Fruit fly (Drosophila melanogaster) whole organism, embryonic: ENCODE measurements around the gene CG5171.
A peak's percentile ranks its signal among the peaks of the same experiment; 100 is the strongest.

Experiments used
- Aef1 ChIP-seq: fragments of 200-800 bp; sonication (Bioruptor generic); IDR thresholded peaks from 3 replicates; pipeline ENCODE4 v1.3.6; 2022; ENCODE audit warnings: missing biosample characterization, missing genetic modification characterization
- CG10979 ChIP-seq: fragments of 200-800 bp; sonication (Bioruptor generic); optimal IDR thresholded peaks from 2 replicates; lab custom pipeline; 2018; ENCODE audit warnings: missing biosample characterization, mild to moderate bottlenecking, missing genetic modification characterization, moderate library complexity
- CG12071 ChIP-seq: fragments of 200-800 bp; sonication (Bioruptor generic); optimal IDR thresholded peaks from 3 replicates; lab custom pipeline; 2018; ENCODE audit warnings: missing biosample characterization, mild to moderate bottlenecking, missing genetic modification characterization
- CG12659 ChIP-seq: fragments of 200-800 bp; sonication (Bioruptor generic); optimal IDR thresholded peaks from 3 replicates; lab custom pipeline; 2017; ENCODE audit warnings: mild to moderate bottlenecking, missing biosample characterization, missing genetic modification reagents, missing genetic modification characterization
- CG14965 ChIP-seq: fragments of 200-800 bp; sonication (Bioruptor generic); optimal IDR thresholded peaks from 2 replicates; lab custom pipeline; 2016; ENCODE audit warnings: missing biosample characterization, missing genetic modification characterization, borderline replicate concordance
- CG15479 ChIP-seq: fragments of 200-800 bp; sonication (Bioruptor generic); optimal IDR thresholded peaks from 3 replicates; lab custom pipeline; 2019; ENCODE audit warnings: missing biosample characterization, mild to moderate bottlenecking, missing genetic modification characterization, moderate library complexity
- CG15601 ChIP-seq: fragments of 200-800 bp; sonication (Bioruptor generic); optimal IDR thresholded peaks from 3 replicates; lab custom pipeline; 2019; ENCODE audit warnings: missing biosample characterization, mild to moderate bottlenecking, missing genetic modification characterization, moderate library complexity
- CG17802 ChIP-seq: fragments of 200-800 bp; sonication (Bioruptor generic); optimal IDR thresholded peaks from 2 replicates; lab custom pipeline; 2018; ENCODE audit warnings: missing biosample characterization, mild to moderate bottlenecking, missing genetic modification characterization, moderate library complexity
- CG1832 ChIP-seq: fragments of 200-800 bp; sonication (Bioruptor generic); optimal IDR thresholded peaks from 2 replicates; lab custom pipeline; 2017; ENCODE audit warnings: missing biosample characterization, mild to moderate bottlenecking, missing genetic modification characterization, inconsistent platforms
- CG2129 ChIP-seq: fragments of 200-800 bp; sonication (Bioruptor generic); IDR thresholded peaks from 2 replicates; pipeline ENCODE4 v1.3.6; 2022; ENCODE audit warnings: missing biosample characterization, missing genetic modification characterization; ENCODE audit not compliant: partially characterized antibody
- CG2199 ChIP-seq: fragments of 200-800 bp; sonication (Bioruptor generic); IDR thresholded peaks from 3 replicates; pipeline ENCODE4 v1.3.6; 2022; ENCODE audit warnings: missing biosample characterization, missing genetic modification characterization
- CG2202 ChIP-seq: fragments of 200-800 bp; sonication (Bioruptor generic); optimal IDR thresholded peaks from 2 replicates; lab custom pipeline; 2018; ENCODE audit warnings: missing biosample characterization, mild to moderate bottlenecking, missing genetic modification characterization
- CG31365 ChIP-seq: fragments of 200-800 bp; sonication (Bioruptor generic); optimal IDR thresholded peaks from 2 replicates; lab custom pipeline; 2018; ENCODE audit warnings: missing biosample characterization, mild to moderate bottlenecking, missing genetic modification characterization
- CG34224 ChIP-seq: fragments of 200-800 bp; sonication (Bioruptor generic); IDR thresholded peaks from 3 replicates; pipeline ENCODE4 v1.3.6; 2022; ENCODE audit warnings: missing biosample characterization, missing genetic modification characterization; ENCODE audit not compliant: partially characterized antibody
- CG4617 ChIP-seq: fragments of 200-800 bp; sonication (Bioruptor generic); optimal IDR thresholded peaks from 3 replicates; lab custom pipeline; 2016; ENCODE audit warnings: missing biosample characterization, missing genetic modification characterization, borderline replicate concordance
- CG4707 ChIP-seq: fragments of 200-800 bp; sonication (Bioruptor generic); optimal IDR thresholded peaks from 2 replicates; lab custom pipeline; 2018; ENCODE audit warnings: missing biosample characterization, mild to moderate bottlenecking, missing genetic modification characterization, moderate library complexity
- CG5953 ChIP-seq: fragments of 200-800 bp; sonication (Bioruptor generic); IDR thresholded peaks from 2 replicates; pipeline ENCODE4 v1.3.6; 2022; ENCODE audit warnings: missing biosample characterization, missing genetic modification characterization
- CG6175 ChIP-seq: fragments of 200-800 bp; sonication (Bioruptor generic); IDR thresholded peaks from 3 replicates; pipeline ENCODE4 v1.3.6; 2022; ENCODE audit warnings: missing biosample characterization, missing genetic modification characterization
- CG6272 ChIP-seq: fragments of 200-800 bp; sonication (Bioruptor generic); IDR thresholded peaks from 2 replicates; pipeline ENCODE4 v1.3.6; 2022; ENCODE audit warnings: missing biosample characterization, missing genetic modification characterization
- CG7372 ChIP-seq: fragments of 200-800 bp; sonication (Bioruptor generic); IDR thresholded peaks from 2 replicates; pipeline ENCODE4 v1.3.6; 2022; ENCODE audit warnings: missing biosample characterization, missing genetic modification characterization
- CG7556 ChIP-seq: fragments of 200-800 bp; sonication (Bioruptor generic); optimal IDR thresholded peaks from 2 replicates; lab custom pipeline; 2017; ENCODE audit warnings: missing biosample characterization, mild to moderate bottlenecking, missing genetic modification characterization
- CG9932 ChIP-seq: fragments of 200-800 bp; sonication (Bioruptor generic); IDR thresholded peaks from 2 replicates; pipeline ENCODE4 v1.3.6; 2022; ENCODE audit warnings: missing biosample characterization, missing genetic modification characterization
- Chrac-16 ChIP-seq: fragments of 200-800 bp; sonication (Bioruptor generic); optimal IDR thresholded peaks from 3 replicates; lab custom pipeline; 2016; ENCODE audit warnings: missing biosample characterization, missing genetic modification characterization
- CoRest ChIP-seq: fragments of 200-800 bp; sonication (Bioruptor generic); optimal IDR thresholded peaks from 3 replicates; lab custom pipeline; 2018; ENCODE audit warnings: missing biosample characterization, mild to moderate bottlenecking, missing genetic modification characterization, moderate library complexity
- NC2α ChIP-seq: fragments of 200-800 bp; sonication (Bioruptor generic); optimal IDR thresholded peaks from 2 replicates; lab custom pipeline; 2016; ENCODE audit warnings: missing biosample characterization, missing genetic modification characterization
- Optix ChIP-seq: fragments of 200-800 bp; sonication (Bioruptor generic); IDR thresholded peaks from 3 replicates; pipeline ENCODE4 v1.3.6; 2022; ENCODE audit warnings: missing biosample characterization, missing genetic modification characterization
- Poxn ChIP-seq: fragments of 200-800 bp; sonication (Bioruptor generic); IDR thresholded peaks from 2 replicates; pipeline ENCODE4 v1.3.6; 2022; ENCODE audit warnings: missing biosample characterization, missing genetic modification characterization
- Rx ChIP-seq: fragments of 200-800 bp; sonication (Bioruptor generic); IDR thresholded peaks from 2 replicates; pipeline ENCODE4 v1.3.6; 2022; ENCODE audit warnings: missing biosample characterization, missing genetic modification characterization
- Spps ChIP-seq: fragments of 200-800 bp; sonication (Bioruptor generic); optimal IDR thresholded peaks from 2 replicates; lab custom pipeline; 2018; ENCODE audit warnings: missing biosample characterization, mild to moderate bottlenecking, missing genetic modification characterization
- ash1 ChIP-seq: fragments of 200-800 bp; sonication (Bioruptor generic); optimal IDR thresholded peaks from 2 replicates; lab custom pipeline; 2018; ENCODE audit warnings: missing biosample characterization, mild to moderate bottlenecking, missing genetic modification characterization
- dysf ChIP-seq: fragments of 200-800 bp; sonication (Bioruptor generic); IDR thresholded peaks from 3 replicates; pipeline ENCODE4 v1.3.6; 2022; ENCODE audit warnings: missing biosample characterization, missing genetic modification characterization
- emc ChIP-seq: fragments of 200-800 bp; sonication (Bioruptor generic); optimal IDR thresholded peaks from 2 replicates; lab custom pipeline; 2016; ENCODE audit warnings: missing biosample characterization, missing genetic modification characterization
- lab ChIP-seq: fragments of 200-800 bp; sonication (Bioruptor generic); optimal IDR thresholded peaks from 3 replicates; lab custom pipeline; 2017; ENCODE audit warnings: missing biosample characterization, missing genetic modification characterization, mild to moderate bottlenecking, moderate library complexity, missing genetic modification reagents
- nerfin-2 ChIP-seq: fragments of 200-800 bp; sonication (Bioruptor generic); IDR thresholded peaks from 2 replicates; pipeline ENCODE4 v1.3.6; 2022; ENCODE audit warnings: missing biosample characterization, missing genetic modification characterization; ENCODE audit not compliant: partially characterized antibody
- prd ChIP-seq, 3 experiments: fragments of >200 bp in 2 of 3; fragments of 200-800 bp in 1 of 3; sonication (Bioruptor generic) in 1 of 3; optimal IDR thresholded peaks in 2 of 3; IDR thresholded peaks in 1 of 3; 2 replicates in 2 of 3; 3 replicates in 1 of 3; pipeline versions ENCODE4 v1.3.6 to Lab custom; 2017 to 2022; ENCODE audit warnings: missing biosample characterization in 1 of 3, missing genetic modification characterization in 1 of 3
- psq ChIP-seq: fragments of 200-800 bp; sonication (Bioruptor generic); optimal IDR thresholded peaks from 2 replicates; lab custom pipeline; 2017; ENCODE audit warnings: missing biosample characterization, missing genetic modification characterization
- pum ChIP-seq: fragments of 200-800 bp; sonication (Bioruptor generic); optimal IDR thresholded peaks from 2 replicates; lab custom pipeline; 2016; ENCODE audit warnings: missing biosample characterization, missing genetic modification characterization
- ro ChIP-seq: fragments of 200-800 bp; sonication (Bioruptor generic); IDR thresholded peaks from 2 replicates; pipeline ENCODE4 v1.3.6; 2022; ENCODE audit warnings: missing biosample characterization, missing genetic modification characterization
- row ChIP-seq: fragments of 200-800 bp; sonication (Bioruptor generic); IDR thresholded peaks from 3 replicates; pipeline ENCODE4 v1.3.6; 2022; ENCODE audit warnings: missing biosample characterization, missing genetic modification characterization
- run ChIP-seq: fragments of 200-800 bp; sonication (Bioruptor generic); optimal IDR thresholded peaks from 3 replicates; lab custom pipeline; 2018; ENCODE audit warnings: missing biosample characterization, mild to moderate bottlenecking, missing genetic modification characterization
- schlank ChIP-seq: fragments of 200-800 bp; sonication (Bioruptor generic); optimal IDR thresholded peaks from 2 replicates; lab custom pipeline; 2018; ENCODE audit warnings: missing biosample characterization, mild to moderate bottlenecking, missing genetic modification characterization
- so ChIP-seq: fragments of 200-800 bp; sonication (Bioruptor generic); IDR thresholded peaks from 3 replicates; pipeline ENCODE4 v1.3.6; 2022; ENCODE audit warnings: missing biosample characterization, missing genetic modification characterization
- sob ChIP-seq: fragments of 200-800 bp; sonication (Bioruptor generic); IDR thresholded peaks from 2 replicates; pipeline ENCODE4 v1.3.6; 2022; ENCODE audit warnings: missing biosample characterization, missing genetic modification characterization
- tap ChIP-seq: fragments of 200-800 bp; optimal IDR thresholded peaks from 3 replicates; lab custom pipeline; 2019; ENCODE audit warnings: missing biosample characterization, mild to moderate bottlenecking, missing genetic modification characterization, moderate library complexity
- vnd ChIP-seq: fragments of 200-800 bp; sonication (Bioruptor generic); IDR thresholded peaks from 3 replicates; pipeline ENCODE4 v1.3.6; 2022; ENCODE audit warnings: missing biosample characterization, missing genetic modification characterization; ENCODE audit not compliant: partially characterized antibody
- zen ChIP-seq: fragments of 200-800 bp; sonication (Bioruptor generic); optimal IDR thresholded peaks from 3 replicates; lab custom pipeline; 2018; ENCODE audit warnings: missing biosample characterization, mild to moderate bottlenecking, missing genetic modification characterization, moderate library complexity
- zf30C ChIP-seq: fragments of 200-800 bp; sonication (Bioruptor generic); optimal IDR thresholded peaks from 3 replicates; lab custom pipeline; 2018; ENCODE audit warnings: missing biosample characterization, mild to moderate bottlenecking, missing genetic modification characterization

CG5171 gene

dm6 chr2L:7436492-7437324 is 35.6 kb downstream of the CG5171 start (continued):
- TF ChIP-seq zf30C (GFP tag; lab: Kevin White, UChicago) (no peak), CG2202 (no peak), zen (tag; lab: Kevin White, UChicago) (no peak), dysf (GFP tag; lab: Robert Waterston, UW) (peak; percentile 52; the same call in 2 of the 3 replicates), so (GFP tag; lab: Robert Waterston, UW) (peak; percentile 79; the same call in 2 of the 3 replicates), CG12659 (GFP tag; lab: Kevin White, UChicago) (peak; percentile 87), NC2α (GFP tag; lab: Kevin White, UChicago) (peak; percentile 60), CG34224 (GFP tag; lab: Robert Waterston, UW) (no peak), CG6175 (GFP tag; lab: Robert Waterston, UW) (no peak; the same call in 2 of the 3 replicates), Chrac-16 (GFP tag; lab: Kevin White, UChicago) (no peak), ro (peak; percentile 43), CG15479 (GFP tag; lab: Kevin White, UChicago) (no peak), CG2129 (GFP tag; lab: Robert Waterston, UW) (no peak), CG10979 (tag; lab: Kevin White, UChicago) (no peak), CG14965 (peak; percentile 58), CG5953 (GFP tag; lab: Robert Waterston, UW) (peak; percentile 68), CG31365 (peak; percentile 41), Spps (tag; lab: Kevin White, UChicago) (peak; percentile 1), CG1832 (no peak), CG9932 (GFP tag; lab: Robert Waterston, UW) (peak; percentile 67), row (GFP tag; lab: Robert Waterston, UW) (no peak; the same call in 2 of the 3 replicates), CG4707 (GFP tag; lab: Kevin White, UChicago) (peak; percentile 65), run (tag; lab: Kevin White, UChicago) (peak; percentile 16), nerfin-2 (GFP tag; lab: Robert Waterston, UW) (no peak), schlank (peak; percentile 86), lab (GFP tag; lab: Kevin White, UChicago) (peak; percentile 91), CG15601 (tag; lab: Kevin White, UChicago) (peak; percentile 73), CoRest (tag; lab: Kevin White, UChicago) (peak; percentile 59), CG7556 (GFP tag; lab: Kevin White, UChicago) (peak; percentile 56), Poxn (GFP tag; lab: Robert Waterston, UW) (0 out of 2 replicates have a peak, but pooled peaks have one; percentile 26), vnd (no peak), CG7372 (GFP tag; lab: Robert Waterston, UW) (peak; percentile 54; the same call in 1 of the 2 replicates), CG2199 (GFP tag; lab: Robert Waterston, UW) (peak; percentile 46; the same call in 2 of the 3 replicates), CG12071 (peak; percentile 75), Aef1 (no peak; the same call in 2 of the 3 replicates), ash1 (GFP tag; lab: Kevin White, UChicago) (peak; percentile 50), CG4617 (GFP tag; lab: Kevin White, UChicago) (peak; percentile 22), psq (GFP tag; lab: Kevin White, UChicago) (peak; percentile 57), emc (GFP tag; lab: Kevin White, UChicago) (peak; percentile 19), CG6272 (GFP tag; lab: Robert Waterston, UW) (no peak), CG17802 (tag; lab: Kevin White, UChicago) (peak; percentile 36), pum (GFP tag; lab: Kevin White, UChicago) (peak; percentile 47), sob (GFP tag; lab: Robert Waterston, UW) (peak; percentile 90), Optix (GFP tag; lab: Robert Waterston, UW) (peak; percentile 53; the same call in 2 of the 3 replicates), Rx (no peak), tap (peak; percentile 29), prd (optimal IDR thresholded peaks at IDR 0.05; lab: Kevin White, UChicago) (no peak), prd (GFP tag; IDR thresholded peaks at IDR 0.05; lab: Robert Waterston, UW) (peak; percentile 40; the same call in 2 of the 3 replicates)
